Worm (Caenorhabditis elegans): ENCODE measurements around the gene str-55.

DNA sequence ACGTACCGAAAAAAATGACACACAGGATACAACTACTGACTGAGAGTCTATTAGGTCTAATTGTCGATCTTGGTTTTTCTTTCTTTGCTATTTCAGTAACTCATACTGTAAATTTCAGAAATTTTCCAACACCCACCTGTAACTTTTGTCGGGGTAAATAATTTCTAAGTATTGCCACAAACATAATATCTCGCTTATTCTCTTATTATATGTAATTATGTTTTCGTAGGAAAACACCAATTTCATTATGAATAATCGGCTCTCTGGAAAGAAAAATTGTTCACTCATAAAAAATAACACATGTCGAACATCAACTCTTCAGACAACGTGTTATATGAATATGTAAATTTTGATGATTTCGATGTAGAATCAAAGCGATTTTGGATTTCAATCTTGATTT is 3.8 kb upstream of the str-55 start, which contains the start of gene srw-48:
- TF ChIP-seq ama-1 (optimal IDR thresholded peaks at IDR 0.05) (no peak), nfya-1 (tag; optimal IDR thresholded peaks at IDR 0.05; ENCODE audit: insufficient read depth) (no peak)

All from whole organism, L3 larva.